Worm (Caenorhabditis elegans): ENCODE data around the gene spn-4.

- TF ChIP-seq hmg-4 (GFP tag; optimal IDR thresholded peaks at IDR 0.05) (no peak), hmbx-1 (tag; optimal IDR thresholded peaks at IDR 0.05) (no peak), scrt-1 (GFP tag; IDR thresholded peaks at IDR 0.05) (no peak), ets-7 (tag; optimal IDR thresholded peaks at IDR 0.05) (no peak), F13C5.2 (tag; optimal IDR thresholded peaks at IDR 0.05) (no peak), sea-1 (GFP tag; conservative IDR thresholded peaks at IDR 0.05) (no peak), hnd-1 (tag; optimal IDR thresholded peaks at IDR 0.05) (no peak), B0310.2 (tag; optimal IDR thresholded peaks at IDR 0.05) (no peak), tbx-37 (GFP tag; conservative IDR thresholded peaks at IDR 0.05) (no peak), ama-1 (optimal IDR thresholded peaks at IDR 0.05) (no peak), flt-1 (GFP tag; IDR thresholded peaks at IDR 0.05) (no peak)
Measured at ce11 chrV:6780166-6780565, 4.5 kb downstream of the spn-4 start, which contains the start of gene ZC404.15.
